Fruit fly (Drosophila melanogaster) whole organism, embryonic: Measurements from ENCODE around the gene CG13067.

Experiments
- Aef1 ChIP-seq: fragments of 200-800 bp; sonication (Bioruptor generic); IDR thresholded peaks from 3 replicates; pipeline ENCODE4 v1.3.6; 2022; ENCODE audit warnings: missing biosample characterization, missing genetic modification characterization
- Asciz ChIP-seq: fragments of 200-800 bp; sonication (Bioruptor generic); optimal IDR thresholded peaks from 2 replicates; lab custom pipeline; 2017; ENCODE audit warnings: missing biosample characterization, mild to moderate bottlenecking, missing genetic modification characterization, missing genetic modification reagents
- CG10267 ChIP-seq: fragments of 200-800 bp; sonication (Bioruptor generic); optimal IDR thresholded peaks from 2 replicates; lab custom pipeline; 2018; ENCODE audit warnings: missing biosample characterization, mild to moderate bottlenecking, missing genetic modification characterization, moderate library complexity
- CG10543 ChIP-seq: fragments of 200-800 bp; sonication (Bioruptor generic); optimal IDR thresholded peaks from 3 replicates; lab custom pipeline; 2017; ENCODE audit warnings: missing biosample characterization, mild to moderate bottlenecking, missing genetic modification characterization, moderate library complexity
- CG11398 ChIP-seq: fragments of 200-800 bp; sonication (Bioruptor generic); optimal IDR thresholded peaks from 2 replicates; lab custom pipeline; 2016; ENCODE audit warnings: missing biosample characterization, missing genetic modification characterization
- CG11560 ChIP-seq: fragments of 200-800 bp; sonication (Bioruptor generic); IDR thresholded peaks from 3 replicates; pipeline ENCODE4 v1.3.6; 2022; ENCODE audit warnings: missing biosample characterization, missing genetic modification characterization
- CG12219 ChIP-seq: fragments of 200-800 bp; sonication (Bioruptor generic); optimal IDR thresholded peaks from 3 replicates; lab custom pipeline; 2018; ENCODE audit warnings: missing biosample characterization, mild to moderate bottlenecking, missing genetic modification characterization
- CG12744 ChIP-seq: fragments of 200-800 bp; sonication (Bioruptor generic); optimal IDR thresholded peaks from 2 replicates; lab custom pipeline; 2016; ENCODE audit warnings: missing biosample characterization, missing genetic modification characterization
- CG12942 ChIP-seq: fragments of 200-800 bp; sonication (Bioruptor generic); optimal IDR thresholded peaks from 3 replicates; lab custom pipeline; 2016; ENCODE audit warnings: missing biosample characterization, missing genetic modification characterization
- CG13424 ChIP-seq: fragments of 200-800 bp; sonication (Bioruptor generic); optimal IDR thresholded peaks from 2 replicates; lab custom pipeline; 2019; ENCODE audit warnings: missing biosample characterization, mild to moderate bottlenecking, missing genetic modification characterization, moderate library complexity
- CG13775 ChIP-seq: fragments of 200-800 bp; sonication (Bioruptor generic); optimal IDR thresholded peaks from 3 replicates; lab custom pipeline; 2017; ENCODE audit warnings: missing biosample characterization, mild to moderate bottlenecking, missing genetic modification characterization
- CG14050 ChIP-seq: fragments of 200-800 bp; sonication (Bioruptor generic); IDR thresholded peaks from 3 replicates; pipeline ENCODE4 v1.3.6; 2022; ENCODE audit warnings: missing biosample characterization, missing genetic modification characterization
- CG15601 ChIP-seq: fragments of 200-800 bp; sonication (Bioruptor generic); optimal IDR thresholded peaks from 3 replicates; lab custom pipeline; 2019; ENCODE audit warnings: missing biosample characterization, mild to moderate bottlenecking, missing genetic modification characterization, moderate library complexity
- CG17328 ChIP-seq: fragments of 200-800 bp; sonication (Bioruptor generic); IDR thresholded peaks from 2 replicates; pipeline ENCODE4 v1.3.6; 2022; ENCODE audit warnings: missing biosample characterization, missing genetic modification characterization
- CG17802 ChIP-seq: fragments of 200-800 bp; sonication (Bioruptor generic); optimal IDR thresholded peaks from 2 replicates; lab custom pipeline; 2018; ENCODE audit warnings: missing biosample characterization, mild to moderate bottlenecking, missing genetic modification characterization, moderate library complexity
- CG2129 ChIP-seq: fragments of 200-800 bp; sonication (Bioruptor generic); IDR thresholded peaks from 2 replicates; pipeline ENCODE4 v1.3.6; 2022; ENCODE audit warnings: missing biosample characterization, missing genetic modification characterization; ENCODE audit not compliant: partially characterized antibody
- CG2889 ChIP-seq: fragments of 200-800 bp; sonication (Bioruptor generic); IDR thresholded peaks from 3 replicates; pipeline ENCODE4 v1.3.6; 2022; ENCODE audit warnings: missing biosample characterization, missing genetic modification characterization
- CG4328 ChIP-seq: fragments of 200-800 bp; sonication (Bioruptor generic); optimal IDR thresholded peaks from 3 replicates; lab custom pipeline; 2017; ENCODE audit warnings: missing biosample characterization, missing genetic modification reagents, missing genetic modification characterization
- CG6683 ChIP-seq: fragments of 200-800 bp; sonication (Bioruptor generic); optimal IDR thresholded peaks from 2 replicates; lab custom pipeline; 2017; ENCODE audit warnings: missing biosample characterization, mild to moderate bottlenecking, missing genetic modification characterization, missing genetic modification reagents
- CG6854 ChIP-seq: fragments of 200-800 bp; sonication (Bioruptor generic); optimal IDR thresholded peaks from 3 replicates; lab custom pipeline; 2017; ENCODE audit warnings: missing biosample characterization, mild to moderate bottlenecking, missing genetic modification characterization
- CG7372 ChIP-seq: fragments of 200-800 bp; sonication (Bioruptor generic); IDR thresholded peaks from 2 replicates; pipeline ENCODE4 v1.3.6; 2022; ENCODE audit warnings: missing biosample characterization, missing genetic modification characterization
- CG7987 ChIP-seq: fragments of 200-800 bp; sonication (Bioruptor generic); optimal IDR thresholded peaks from 2 replicates; lab custom pipeline; 2018; ENCODE audit warnings: missing biosample characterization, mild to moderate bottlenecking, missing genetic modification characterization, moderate library complexity
- CG8944 ChIP-seq: fragments of 200-800 bp; sonication (Bioruptor generic); optimal IDR thresholded peaks from 3 replicates; lab custom pipeline; 2016; ENCODE audit warnings: missing biosample characterization, missing genetic modification characterization
- CG9797 ChIP-seq: fragments of 200-800 bp; sonication (Bioruptor generic); optimal IDR thresholded peaks from 3 replicates; lab custom pipeline; 2018; ENCODE audit warnings: missing biosample characterization, mild to moderate bottlenecking, missing genetic modification characterization
- CkIIα-i1 ChIP-seq: fragments of 200-800 bp; sonication (Bioruptor generic); IDR thresholded peaks from 2 replicates; pipeline ENCODE4 v1.3.6; 2022; ENCODE audit warnings: missing biosample characterization, missing genetic modification characterization
- CrebB ChIP-seq: fragments of 200-800 bp; sonication (Bioruptor generic); optimal IDR thresholded peaks from 3 replicates; lab custom pipeline; 2018; ENCODE audit warnings: missing biosample characterization, mild to moderate bottlenecking, missing genetic modification characterization
- Dbx ChIP-seq: fragments of 200-800 bp; sonication (Bioruptor generic); IDR thresholded peaks from 3 replicates; pipeline ENCODE4 v1.3.6; 2022; ENCODE audit warnings: missing biosample characterization, missing genetic modification characterization
- Dfd ChIP-seq, 2 experiments: fragments of >200 bp; optimal IDR thresholded peaks; 2 replicates each; lab custom pipeline; 2017; ENCODE audit warnings: missing biosample characterization in 2 of 2, missing genetic modification characterization in 2 of 2
- Dref ChIP-seq: fragments of 200-800 bp; sonication (Bioruptor generic); IDR thresholded peaks from 2 replicates; pipeline ENCODE4 v1.3.6; 2022; ENCODE audit warnings: missing biosample characterization, missing genetic modification characterization
- E2f2 ChIP-seq: fragments of 200-800 bp; sonication (Bioruptor generic); IDR thresholded peaks from 2 replicates; pipeline ENCODE4 v1.3.6; 2022; ENCODE audit warnings: missing biosample characterization, missing genetic modification characterization
- Elba2 ChIP-seq: fragments of 200-800 bp; sonication (Bioruptor generic); optimal IDR thresholded peaks from 3 replicates; lab custom pipeline; 2016; ENCODE audit warnings: missing biosample characterization, missing genetic modification characterization
- Hsf ChIP-seq: fragments of 200-800 bp; sonication (Bioruptor generic); optimal IDR thresholded peaks from 3 replicates; lab custom pipeline; 2016; ENCODE audit warnings: missing biosample characterization, missing genetic modification characterization
- Lhr ChIP-seq: fragments of 200-800 bp; sonication (Bioruptor generic); optimal IDR thresholded peaks from 3 replicates; lab custom pipeline; 2017; ENCODE audit warnings: mild to moderate bottlenecking, missing biosample characterization, missing genetic modification reagents, missing genetic modification characterization
- Pdp1 ChIP-seq, 2 experiments: fragments of 200-800 bp; sonication (Bioruptor generic); optimal IDR thresholded peaks; 3 replicates each; lab custom pipeline; 2016; ENCODE audit warnings: missing biosample characterization in 2 of 2, missing genetic modification characterization in 2 of 2, mild to moderate bottlenecking in 1 of 2, moderate library complexity in 1 of 2
- Taf1 ChIP-seq: fragments of 200-800 bp; sonication (Bioruptor generic); IDR thresholded peaks from 2 replicates; pipeline ENCODE4 v1.3.6; 2022; ENCODE audit warnings: missing biosample characterization, missing genetic modification characterization
- ab ChIP-seq: fragments of 200-800 bp; sonication (Bioruptor generic); optimal IDR thresholded peaks from 2 replicates; lab custom pipeline; 2016; ENCODE audit warnings: missing biosample characterization, missing genetic modification characterization
- ara ChIP-seq: fragments of 200-800 bp; sonication (Bioruptor generic); IDR thresholded peaks from 2 replicates; pipeline ENCODE4 v1.3.6; 2022; ENCODE audit warnings: missing biosample characterization, missing genetic modification characterization
- chinmo ChIP-seq: fragments of 200-800 bp; sonication (Bioruptor generic); IDR thresholded peaks from 4 replicates; pipeline ENCODE4 v1.3.6; 2022; ENCODE audit warnings: missing biosample characterization, missing genetic modification characterization; ENCODE audit not compliant: partially characterized antibody
- gcm2 ChIP-seq: fragments of 200-800 bp; sonication (Bioruptor generic); optimal IDR thresholded peaks from 2 replicates; lab custom pipeline; 2016; ENCODE audit warnings: missing biosample characterization, missing genetic modification characterization
- gem ChIP-seq: fragments of 200-800 bp; sonication (Bioruptor generic); optimal IDR thresholded peaks from 2 replicates; lab custom pipeline; 2019; ENCODE audit warnings: missing biosample characterization, mild to moderate bottlenecking, missing genetic modification characterization, moderate library complexity
- gsb ChIP-seq: fragments of 200-800 bp; sonication (Bioruptor generic); IDR thresholded peaks from 2 replicates; pipeline ENCODE4 v1.3.6; 2022; ENCODE audit warnings: missing biosample characterization, missing genetic modification characterization
- luna ChIP-seq: fragments of 200-800 bp; sonication (Bioruptor generic); optimal IDR thresholded peaks from 2 replicates; lab custom pipeline; 2016; ENCODE audit warnings: missing biosample characterization, missing genetic modification characterization
- nerfin-1 ChIP-seq: fragments of 200-800 bp; sonication (Bioruptor generic); optimal IDR thresholded peaks from 3 replicates; lab custom pipeline; 2019; ENCODE audit warnings: missing biosample characterization, mild to moderate bottlenecking, missing genetic modification characterization, moderate library complexity
- onecut ChIP-seq: fragments of 200-800 bp; sonication (Bioruptor generic); IDR thresholded peaks from 2 replicates; pipeline ENCODE4 v1.3.6; 2022; ENCODE audit warnings: missing biosample characterization, missing genetic modification characterization
- pho ChIP-seq: fragments of 200-800 bp; sonication (Bioruptor generic); optimal IDR thresholded peaks from 2 replicates; lab custom pipeline; 2016; ENCODE audit warnings: missing biosample characterization, missing genetic modification characterization
- sens-2 ChIP-seq: fragments of 200-800 bp; sonication (Bioruptor generic); IDR thresholded peaks from 2 replicates; pipeline ENCODE4 v1.3.6; 2022; ENCODE audit warnings: missing biosample characterization, missing genetic modification characterization
- shn ChIP-seq: fragments of 200-800 bp; sonication (Bioruptor generic); optimal IDR thresholded peaks from 3 replicates; lab custom pipeline; 2016; ENCODE audit warnings: missing biosample characterization, missing genetic modification characterization
- stwl ChIP-seq: fragments of 200-800 bp; sonication (Bioruptor generic); optimal IDR thresholded peaks from 3 replicates; lab custom pipeline; 2018; ENCODE audit warnings: missing biosample characterization, mild to moderate bottlenecking, missing genetic modification characterization, moderate library complexity
- sug ChIP-seq: fragments of 200-800 bp; optimal IDR thresholded peaks from 2 replicates; lab custom pipeline; 2019; ENCODE audit warnings: missing biosample characterization, mild to moderate bottlenecking, missing genetic modification characterization, moderate library complexity
- tgo ChIP-seq: fragments of 200-800 bp; sonication (Bioruptor generic); IDR thresholded peaks from 3 replicates; pipeline ENCODE4 v1.3.6; 2022; ENCODE audit warnings: missing biosample characterization, missing genetic modification characterization
- unc-4 ChIP-seq: fragments of 200-800 bp; sonication (Bioruptor generic); IDR thresholded peaks from 2 replicates; pipeline ENCODE4 v1.3.6; 2022; ENCODE audit warnings: missing biosample characterization, missing genetic modification characterization; ENCODE audit not compliant: partially characterized antibody
- vvl ChIP-seq: fragments of 200-800 bp; sonication (Bioruptor generic); IDR thresholded peaks from 2 replicates; pipeline ENCODE4 v1.3.6; 2022; ENCODE audit warnings: missing biosample characterization, missing genetic modification characterization

The CG13067 gene

dm6 chr3L:16231857-16232256 lies 39.2 kb upstream of the CG13067 start, which contains the start of the genes PDCD-5 and MED10 (continued):
- TF ChIP-seq CG17802 (tag; lab: Kevin White, UChicago) (no peak), CG4328 (GFP tag; lab: Kevin White, UChicago) (no peak), vvl (GFP tag; lab: Robert Waterston, UW) (no peak), CG12942 (no peak), onecut (GFP tag; lab: Robert Waterston, UW) (no peak), CG10267 (tag; lab: Kevin White, UChicago) (peak; percentile 34), Dbx (no peak), CG13775 (GFP tag; lab: Kevin White, UChicago) (no peak), CG8944 (GFP tag; lab: Kevin White, UChicago) (no peak), tgo (GFP tag; lab: Robert Waterston, UW) (no peak), CG14050 (GFP tag; lab: Robert Waterston, UW) (no peak), E2f2 (GFP tag; lab: Robert Waterston, UW) (no peak; the same call in 1 of the 2 replicates), Dref (GFP tag; lab: Robert Waterston, UW) (peak; percentile 45), CG12744 (GFP tag; lab: Kevin White, UChicago) (no peak), luna (no peak), chinmo (GFP tag; lab: Robert Waterston, UW) (no peak), sens-2 (GFP tag; lab: Robert Waterston, UW) (no peak), Pdp1 (GFP tag; optimal IDR thresholded peaks at IDR 0.05; lab: Kevin White, UChicago) (peak in 1 of 2 experiments; percentile 56), pho (GFP tag; lab: Kevin White, UChicago) (no peak), CG7372 (GFP tag; lab: Robert Waterston, UW) (no peak), Taf1 (GFP tag; lab: Robert Waterston, UW) (no peak), gem (tag; lab: Kevin White, UChicago) (no peak), CG17328 (no peak), CG15601 (tag; lab: Kevin White, UChicago) (no peak), stwl (tag; lab: Kevin White, UChicago) (peak; percentile 94), CG12219 (GFP tag; lab: Kevin White, UChicago) (no peak), CG11560 (tag; lab: Robert Waterston, UW) (peak; percentile 90), CG6854 (GFP tag; lab: Kevin White, UChicago) (no peak), shn (GFP tag; lab: Kevin White, UChicago) (no peak), Elba2 (peak; percentile 44), CG6683 (GFP tag; lab: Kevin White, UChicago) (no peak), unc-4 (GFP tag; lab: Robert Waterston, UW) (no peak), Dfd (GFP tag; optimal IDR thresholded peaks at IDR 0.05; lab: Kevin White, UChicago) (no peak), gcm2 (GFP tag; lab: Kevin White, UChicago) (no peak), CG11398 (GFP tag; lab: Kevin White, UChicago) (no peak), CG9797 (GFP tag; lab: Kevin White, UChicago) (peak; percentile 77), CG13424 (peak; percentile 12), Aef1 (GFP tag; lab: Robert Waterston, UW) (no peak), CrebB (no peak), Asciz (GFP tag; lab: Kevin White, UChicago) (no peak), sug (tag; lab: Kevin White, UChicago) (peak; percentile 27), CG7987 (GFP tag; lab: Kevin White, UChicago) (peak; percentile 55), nerfin-1 (tag; lab: Kevin White, UChicago) (peak; percentile 64), gsb (no peak), CkIIα-i1 (GFP tag; lab: Robert Waterston, UW) (no peak), CG2129 (GFP tag; lab: Robert Waterston, UW) (no peak), Lhr (GFP tag; lab: Kevin White, UChicago) (peak; percentile 18), ara (GFP tag; lab: Robert Waterston, UW) (no peak), CG10543 (no peak), ab (no peak), CG2889 (GFP tag; lab: Robert Waterston, UW) (no peak), Hsf (GFP tag; lab: Kevin White, UChicago) (peak; percentile 24)
